Fruit fly (Drosophila melanogaster) whole organism, prepupa: ENCODE measurements around the gene galla-2.
A peak's percentile ranks its signal among the peaks of the same experiment; 100 is the strongest.

Experiments
- CG10631 ChIP-seq: fragments of 200-800 bp; sonication (Bioruptor generic); optimal IDR thresholded peaks from 2 replicates; lab custom pipeline; 2016; ENCODE audit warnings: missing biosample characterization, missing genetic modification characterization
- CG10669 ChIP-seq: fragments of 200-800 bp; sonication (Bioruptor generic); optimal IDR thresholded peaks from 3 replicates; lab custom pipeline; 2018; ENCODE audit warnings: missing biosample characterization, mild to moderate bottlenecking, missing genetic modification characterization, moderate library complexity
- CG11762 ChIP-seq: fragments of 200-800 bp; sonication (Bioruptor generic); optimal IDR thresholded peaks from 3 replicates; lab custom pipeline; 2016; ENCODE audit warnings: missing biosample characterization, missing genetic modification characterization; ENCODE audit not compliant: insufficient read depth
- CG11902 ChIP-seq: fragments of 200-800 bp; sonication (Bioruptor generic); optimal IDR thresholded peaks from 3 replicates; lab custom pipeline; 2016; ENCODE audit warnings: missing biosample characterization, missing genetic modification characterization
- CG15336 ChIP-seq: fragments of 200-800 bp; sonication (Bioruptor generic); IDR thresholded peaks from 2 replicates; pipeline ENCODE4 v1.3.6; 2022; ENCODE audit warnings: missing biosample characterization, missing genetic modification characterization
- CG16779 ChIP-seq: fragments of 200-800 bp; sonication (Bioruptor generic); optimal IDR thresholded peaks from 3 replicates; lab custom pipeline; 2017; ENCODE audit warnings: missing biosample characterization, mild to moderate bottlenecking, missing genetic modification characterization
- CG31627 ChIP-seq: fragments of 200-800 bp; sonication (Bioruptor generic); optimal IDR thresholded peaks from 3 replicates; lab custom pipeline; 2016; ENCODE audit warnings: missing biosample characterization, missing genetic modification characterization
- CG32006 ChIP-seq: fragments of 200-800 bp; sonication (Bioruptor generic); optimal IDR thresholded peaks from 3 replicates; lab custom pipeline; 2017; ENCODE audit warnings: missing biosample characterization, mild to moderate bottlenecking, missing genetic modification characterization
- CG3919 ChIP-seq: fragments of 200-800 bp; sonication (Bioruptor generic); optimal IDR thresholded peaks from 3 replicates; lab custom pipeline; 2016; ENCODE audit warnings: missing biosample characterization, missing genetic modification characterization
- CG6163 ChIP-seq: fragments of 200-800 bp; sonication (Bioruptor generic); IDR thresholded peaks from 3 replicates; pipeline ENCODE4 v1.3.6; 2022; ENCODE audit warnings: missing biosample characterization, missing genetic modification characterization
- CG6792 ChIP-seq: fragments of 200-800 bp; sonication (Bioruptor generic); optimal IDR thresholded peaks from 3 replicates; lab custom pipeline; 2016; ENCODE audit warnings: missing biosample characterization, missing genetic modification characterization
- CG8119 ChIP-seq: fragments of 200-800 bp; sonication (Bioruptor generic); IDR thresholded peaks from 3 replicates; pipeline ENCODE4 v1.3.6; 2022; ENCODE audit warnings: missing biosample characterization, missing genetic modification characterization
- CG8319 ChIP-seq: fragments of 200-800 bp; sonication (Bioruptor generic); optimal IDR thresholded peaks from 3 replicates; lab custom pipeline; 2016; ENCODE audit warnings: missing biosample characterization, missing genetic modification characterization
- CG8632 ChIP-seq: fragments of 200-800 bp; sonication (Bioruptor generic); optimal IDR thresholded peaks from 3 replicates; lab custom pipeline; 2016; ENCODE audit warnings: missing biosample characterization, missing genetic modification characterization
- CG9139 ChIP-seq: fragments of 200-800 bp; sonication (Bioruptor generic); optimal IDR thresholded peaks from 3 replicates; lab custom pipeline; 2017; ENCODE audit warnings: missing biosample characterization, mild to moderate bottlenecking, missing genetic modification characterization
- Eip75B ChIP-seq: fragments of 200-800 bp; sonication (Bioruptor generic); optimal IDR thresholded peaks from 3 replicates; lab custom pipeline; 2016; ENCODE audit warnings: missing biosample characterization, missing genetic modification characterization
- Eip78C ChIP-seq: fragments of 200-800 bp; sonication (Bioruptor generic); peaks from one replicate; lab custom pipeline; 2016; ENCODE audit warnings: missing biosample characterization, missing genetic modification characterization
- Eip93F ChIP-seq: fragments of 200-800 bp; sonication (Bioruptor generic); optimal IDR thresholded peaks from 2 replicates; lab custom pipeline; 2016; ENCODE audit warnings: missing biosample characterization, mild to moderate bottlenecking, missing genetic modification characterization
- Gug ChIP-seq: fragments of 200-800 bp; sonication (Bioruptor generic); IDR thresholded peaks from 2 replicates; pipeline ENCODE4 v1.3.6; 2022; ENCODE audit warnings: missing biosample characterization, missing genetic modification characterization
- Hr4 ChIP-seq: fragments of 200-800 bp; sonication (Bioruptor generic); optimal IDR thresholded peaks from 3 replicates; lab custom pipeline; 2016; ENCODE audit warnings: missing biosample characterization, missing genetic modification characterization
- Lpt ChIP-seq: fragments of 200-800 bp; sonication (Bioruptor generic); optimal IDR thresholded peaks from 3 replicates; lab custom pipeline; 2016; ENCODE audit warnings: missing biosample characterization, missing genetic modification characterization
- OdsH ChIP-seq: fragments of 200-800 bp; sonication (Bioruptor generic); optimal IDR thresholded peaks from 3 replicates; lab custom pipeline; 2016; ENCODE audit warnings: missing biosample characterization, missing genetic modification characterization
- Sox102F ChIP-seq: fragments of 200-800 bp; sonication (Bioruptor generic); optimal IDR thresholded peaks from 2 replicates; lab custom pipeline; 2016; ENCODE audit warnings: missing biosample characterization, mild to moderate bottlenecking, missing genetic modification characterization
- achi ChIP-seq: fragments of 200-800 bp; sonication (Bioruptor generic); optimal IDR thresholded peaks from 3 replicates; lab custom pipeline; 2016; ENCODE audit warnings: missing biosample characterization, missing genetic modification characterization
- acj6 ChIP-seq: fragments of 200-800 bp; sonication (Bioruptor generic); optimal IDR thresholded peaks from 3 replicates; lab custom pipeline; 2016; ENCODE audit warnings: missing biosample characterization, missing genetic modification characterization
- dac ChIP-seq: fragments of 200-800 bp; sonication (Bioruptor generic); optimal IDR thresholded peaks from 2 replicates; lab custom pipeline; 2017; ENCODE audit warnings: missing biosample characterization, mild to moderate bottlenecking, missing genetic modification characterization
- dsx ChIP-seq: fragments of 200-800 bp; optimal IDR thresholded peaks from 3 replicates; lab custom pipeline; 2019; ENCODE audit warnings: missing biosample characterization, mild to moderate bottlenecking, missing genetic modification characterization, moderate library complexity; ENCODE audit not compliant: poor library complexity, severe bottlenecking
- fd59A ChIP-seq: fragments of 200-800 bp; sonication (Bioruptor generic); optimal IDR thresholded peaks from 2 replicates; lab custom pipeline; 2017; ENCODE audit warnings: missing biosample characterization, mild to moderate bottlenecking, missing genetic modification characterization, missing genetic modification reagents
- fd85E ChIP-seq: fragments of 200-800 bp; sonication (Bioruptor generic); optimal IDR thresholded peaks from 3 replicates; lab custom pipeline; 2016; ENCODE audit warnings: missing biosample characterization, missing genetic modification characterization
- fkh ChIP-seq: fragments of 200-800 bp; sonication (Bioruptor generic); optimal IDR thresholded peaks from 3 replicates; lab custom pipeline; 2017; ENCODE audit warnings: missing biosample characterization, mild to moderate bottlenecking, missing genetic modification characterization, moderate library complexity
- net ChIP-seq: fragments of 200-800 bp; sonication (Bioruptor generic); optimal IDR thresholded peaks from 3 replicates; lab custom pipeline; 2016; ENCODE audit warnings: missing biosample characterization, missing genetic modification characterization
- pdm3 ChIP-seq: fragments of 200-800 bp; sonication (Bioruptor generic); optimal IDR thresholded peaks from 3 replicates; lab custom pipeline; 2016; ENCODE audit warnings: missing biosample characterization, missing genetic modification characterization
- spab ChIP-seq: fragments of 200-800 bp; sonication (Bioruptor generic); optimal IDR thresholded peaks from 2 replicates; lab custom pipeline; 2017; ENCODE audit warnings: missing biosample characterization, mild to moderate bottlenecking, missing genetic modification characterization, missing genetic modification reagents
- ss ChIP-seq, 2 experiments: fragments of 200-800 bp; sonication (Bioruptor generic); optimal IDR thresholded peaks; 2 replicates in 1 of 2; 3 replicates in 1 of 2; lab custom pipeline; 2017 to 2018; ENCODE audit warnings: mild to moderate bottlenecking in 2 of 2, missing biosample characterization in 2 of 2, missing genetic modification characterization in 2 of 2, moderate library complexity in 1 of 2
- topi ChIP-seq: fragments of 200-800 bp; sonication (Bioruptor generic); optimal IDR thresholded peaks from 3 replicates; lab custom pipeline; 2016; ENCODE audit warnings: missing biosample characterization, missing genetic modification characterization

The galla-2 gene

dm6 chr3L:10837869-10838783 lies 44.6 kb upstream of the galla-2 start (continued):
- peak; percentile 34 to 51 for TF ChIP-seq ss (GFP tag; optimal IDR thresholded peaks at IDR 0.05; lab: Kevin White, UChicago)
- TF ChIP-seq CG8119 (GFP tag; lab: Robert Waterston, UW): peak; percentile 71; the same call in 2 of the 3 replicates
- peak; percentile 78 for TF ChIP-seq CG10631 (GFP tag; lab: Kevin White, UChicago)
- TF ChIP-seq CG8632 (GFP tag; lab: Kevin White, UChicago): peak; percentile 75
- peak; percentile 76 for TF ChIP-seq achi (GFP tag; lab: Kevin White, UChicago)
- no peak for TF ChIP-seq Eip93F (GFP tag; lab: Kevin White, UChicago)
- peak; percentile 52 for TF ChIP-seq spab (GFP tag; lab: Kevin White, UChicago)
- TF ChIP-seq fd85E: no peak
- peak; percentile 69 for TF ChIP-seq CG6792 (GFP tag; lab: Kevin White, UChicago)
- TF ChIP-seq CG15336 (GFP tag; lab: Robert Waterston, UW): peak; percentile 59
- TF ChIP-seq dac (GFP tag; lab: Kevin White, UChicago): no peak
- TF ChIP-seq Eip75B (GFP tag; lab: Kevin White, UChicago): peak; percentile 73
- peak; percentile 80 for TF ChIP-seq acj6 (GFP tag; lab: Kevin White, UChicago)
- TF ChIP-seq CG8319 (GFP tag; lab: Kevin White, UChicago): peak; percentile 74
- TF ChIP-seq Lpt: no peak
- TF ChIP-seq topi: peak; percentile 84
- peak; percentile 75 for TF ChIP-seq net
- TF ChIP-seq CG16779 (tag; lab: Kevin White, UChicago): peak; percentile 5
- peak; percentile 60 for TF ChIP-seq CG11902
- peak; percentile 80 for TF ChIP-seq OdsH (GFP tag; lab: Kevin White, UChicago)
- peak; percentile 69 for TF ChIP-seq CG32006 (GFP tag; lab: Kevin White, UChicago)
- peak; percentile 75 for TF ChIP-seq fkh (GFP tag; lab: Kevin White, UChicago)
- TF ChIP-seq Gug: peak; percentile 64
- TF ChIP-seq pdm3 (GFP tag; lab: Kevin White, UChicago): peak; percentile 84
- TF ChIP-seq CG31627 (GFP tag; lab: Kevin White, UChicago): peak; percentile 79
- peak; percentile 86 for TF ChIP-seq CG3919 (GFP tag; lab: Kevin White, UChicago)
- TF ChIP-seq Hr4 (GFP tag; lab: Kevin White, UChicago): peak; percentile 69
- peak; percentile 67 for TF ChIP-seq Sox102F
- peak; percentile 66 for TF ChIP-seq CG10669 (GFP tag; lab: Kevin White, UChicago)
- TF ChIP-seq fd59A (GFP tag; lab: Kevin White, UChicago): peak; percentile 40
- TF ChIP-seq CG11762 (GFP tag; lab: Kevin White, UChicago): peak; percentile 65
- TF ChIP-seq CG6163 (GFP tag; lab: Robert Waterston, UW): peak; percentile 86

DNA sequence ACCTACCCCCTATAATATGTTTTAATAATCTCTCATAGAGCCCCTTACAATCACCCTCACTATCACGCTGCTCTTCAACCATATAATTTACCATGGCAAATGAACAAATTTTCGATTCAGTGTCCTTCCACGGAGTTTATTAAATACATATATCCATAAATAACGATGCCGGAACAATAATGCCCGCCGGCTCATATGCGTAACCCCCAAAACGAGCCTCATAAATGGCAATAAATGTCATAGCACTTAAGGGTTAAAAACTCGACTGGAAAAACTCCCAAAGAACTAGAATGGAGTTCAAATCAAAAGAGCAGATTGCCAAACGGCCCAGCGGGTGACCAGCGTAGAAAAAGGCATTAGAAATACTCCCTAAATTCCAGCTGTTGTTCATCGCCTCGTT lies 41.8 kb upstream of the galla-2 start:
- TF ChIP-seq Eip78C (GFP tag; lab: Kevin White, UChicago) (peak; percentile 8), spab (GFP tag; lab: Kevin White, UChicago) (no peak), dsx (GFP tag; lab: Kevin White, UChicago) (no peak)

DNA sequence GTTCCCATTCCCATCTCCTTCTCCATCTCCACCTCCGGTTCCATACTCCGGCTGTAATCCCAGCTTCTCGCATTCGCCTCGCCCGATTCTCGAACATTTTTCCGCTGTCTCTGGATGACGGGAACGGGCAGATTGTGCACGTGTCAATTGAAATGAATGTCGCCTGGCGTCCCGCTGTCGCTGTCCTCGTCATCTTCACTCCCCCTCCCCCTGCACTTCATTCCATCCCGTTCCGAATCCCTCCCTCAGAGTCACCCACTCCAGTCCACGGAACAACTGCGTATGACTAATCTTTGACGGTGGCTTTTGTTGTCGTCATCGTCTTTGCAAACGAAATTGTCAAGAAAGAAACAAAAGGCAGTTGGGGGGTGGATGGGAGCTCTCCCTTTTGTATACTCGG lies 40.8 kb upstream of the galla-2 start:
- TF ChIP-seq CG9139 (GFP tag; lab: Kevin White, UChicago) (no peak), ss (GFP tag; optimal IDR thresholded peaks at IDR 0.05; lab: Kevin White, UChicago) (peak in 1 of 2 experiments; percentile 13)
- TF ChIP-seq, all 60 proteins: peak for 1
